In genomic region chrIV:1443997-1444678, ce11 we compare ENCODE assay signal across 4 worm cellular contexts.
TF ChIP-seq lines count a peak whose summit lies in the region.

No protein-coding gene starts in this region.

TF ChIP-seq in whole organism, L3 larva, 47 proteins besides CTCF, POLR2A, EP300 and RAD21:
- no peak for TF ChIP-seq pha-4 (tag; optimal IDR thresholded peaks at IDR 0.05; lab: Kevin White, UChicago)
- peak; percentile 68 for TF ChIP-seq ceh-28 (tag; optimal IDR thresholded peaks at IDR 0.05; lab: Kevin White, UChicago)

TF ChIP-seq in whole organism, L4 larva, 104 proteins besides CTCF, POLR2A, EP300 and RAD21:
- TF ChIP-seq fkh-10 (GFP tag; optimal IDR thresholded peaks at IDR 0.05; lab: Kevin White, UChicago) (no peak), ceh-28 (tag; optimal IDR thresholded peaks at IDR 0.05; lab: Kevin White, UChicago) (peak; percentile 60), set-16 (GFP tag; IDR thresholded peaks at IDR 0.05; lab: Robert Waterston, UW) (peak; percentile 54)

TF ChIP-seq in whole organism, midembryonic, 9 proteins besides CTCF, POLR2A, EP300 and RAD21:
- peak; percentile 35; the same call in 1 of the 2 replicates for TF ChIP-seq T22C8.4 (GFP tag; IDR thresholded peaks at IDR 0.05; lab: Robert Waterston, UW)
- TF ChIP-seq flt-1 (GFP tag; IDR thresholded peaks at IDR 0.05; lab: Robert Waterston, UW), result no peak
- no peak for TF ChIP-seq cog-1 (tag; optimal IDR thresholded peaks at IDR 0.05; lab: Kevin White, UChicago)

TF ChIP-seq in whole organism, young adult, 124 proteins besides CTCF, POLR2A, EP300 and RAD21:
- TF ChIP-seq zfh-2 (GFP tag; conservative IDR thresholded peaks at IDR 0.05; lab: Robert Waterston, UW) (peak; percentile 52), aptf-2 (GFP tag; conservative IDR thresholded peaks at IDR 0.05; lab: Robert Waterston, UW) (no peak)
